Worm (Caenorhabditis elegans) whole organism, L4/young adult: ENCODE measurements around the gene acy-1.

Experiments
- W03F9.2 ChIP-seq: fragments of 150-350 bp; optimal IDR thresholded peaks from 2 replicates; lab custom pipeline; 2014; ENCODE audit warnings: missing biosample characterization, missing genetic modification characterization
- him-1 ChIP-seq: sonication (generic microtip); optimal IDR thresholded peaks from 2 replicates; lab custom pipeline; 2016; ENCODE audit warnings: missing genotype, missing genetic modification reagents, missing genetic modification characterization, missing compliant biosample characterization

ce11 chrIII:4734056-4734455 is 12.2 kb downstream of the acy-1 start, which contains the start of gene F17C8.9:
- TF ChIP-seq him-1 (tag; lab: Kevin White, UChicago) (no peak), W03F9.2 (no peak)
